Fruit fly (Drosophila melanogaster) whole organism, pupa: ENCODE results near the gene CG13309.

Experiments
- CG10348 ChIP-seq: fragments of 200-800 bp; sonication (Bioruptor generic); IDR thresholded peaks from 2 replicates; pipeline ENCODE4 v1.3.6; 2022; ENCODE audit warnings: missing biosample characterization, missing genetic modification characterization
- CG12605 ChIP-seq: fragments of 200-800 bp; sonication (Bioruptor generic); IDR thresholded peaks from 2 replicates; pipeline ENCODE4 v1.3.6; 2022; ENCODE audit warnings: missing biosample characterization, missing genetic modification characterization
- CG15710 ChIP-seq: fragments of 200-800 bp; sonication (Bioruptor generic); optimal IDR thresholded peaks from 2 replicates; lab custom pipeline; 2018; ENCODE audit warnings: missing biosample characterization, mild to moderate bottlenecking, missing genetic modification characterization, moderate library complexity
- CG17806 ChIP-seq: fragments of 200-800 bp; sonication (Bioruptor generic); optimal IDR thresholded peaks from 2 replicates; lab custom pipeline; 2018; ENCODE audit warnings: missing biosample characterization, mild to moderate bottlenecking, missing genetic modification characterization, moderate library complexity
- CG32121 ChIP-seq: fragments of 200-800 bp; sonication (Bioruptor generic); IDR thresholded peaks from 2 replicates; pipeline ENCODE4 v1.3.6; 2022; ENCODE audit warnings: missing biosample characterization, missing genetic modification characterization
- CG8301 ChIP-seq: fragments of 200-800 bp; sonication (Bioruptor generic); optimal IDR thresholded peaks from 2 replicates; lab custom pipeline; 2018; ENCODE audit warnings: missing biosample characterization, mild to moderate bottlenecking, missing genetic modification characterization
- D1 ChIP-seq: fragments of 200-800 bp; sonication (Bioruptor generic); optimal IDR thresholded peaks from 2 replicates; lab custom pipeline; 2018; ENCODE audit warnings: missing biosample characterization, mild to moderate bottlenecking, missing genetic modification characterization, moderate library complexity
- EcR ChIP-seq: fragments of 200-800 bp; sonication (Bioruptor generic); optimal IDR thresholded peaks from 3 replicates; lab custom pipeline; 2019; ENCODE audit warnings: missing biosample characterization, missing genetic modification characterization, mild to moderate bottlenecking, moderate library complexity, missing genetic modification reagents
- Ets98B ChIP-seq: fragments of 200-800 bp; sonication (Bioruptor generic); IDR thresholded peaks from 2 replicates; pipeline ENCODE4 v1.3.6; 2022; ENCODE audit warnings: missing biosample characterization, missing genetic modification characterization
- Pif1A ChIP-seq: fragments of 200-800 bp; sonication (Bioruptor generic); optimal IDR thresholded peaks from 3 replicates; lab custom pipeline; 2016; ENCODE audit warnings: missing biosample characterization, missing genetic modification characterization
- Pif1B ChIP-seq: fragments of 200-800 bp; sonication (Bioruptor generic); optimal IDR thresholded peaks from 3 replicates; lab custom pipeline; 2016; ENCODE audit warnings: missing biosample characterization, missing genetic modification characterization
- fd96Ca ChIP-seq: fragments of 200-800 bp; sonication (Bioruptor generic); IDR thresholded peaks from 3 replicates; pipeline ENCODE4 v1.3.6; 2022; ENCODE audit warnings: missing biosample characterization, missing genetic modification characterization

DNA sequence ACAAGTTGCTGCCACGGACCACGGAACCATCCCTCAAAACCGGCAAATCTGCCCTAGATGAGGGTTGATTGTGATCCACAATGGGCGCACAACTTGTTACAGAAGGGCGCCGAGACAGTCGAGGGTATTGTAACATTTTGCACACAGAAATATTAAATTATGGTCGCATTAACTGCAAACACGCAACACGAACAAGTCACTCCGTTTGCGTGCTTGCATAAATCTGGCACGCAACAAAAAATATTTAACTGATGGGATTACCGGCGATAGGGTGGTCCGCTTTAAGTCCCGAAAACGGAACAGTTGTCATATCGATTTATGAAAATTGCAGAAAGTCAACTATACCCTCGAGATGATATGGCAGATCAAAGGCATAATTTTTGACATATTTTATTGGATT is 41.8 kb downstream of the CG13309 start:
- no peak for TF ChIP-seq CG10348 (GFP tag; lab: Robert Waterston, UW)
- no peak for TF ChIP-seq CG8301 (tag; lab: Kevin White, UChicago)
- no peak for TF ChIP-seq CG12605
- TF ChIP-seq D1 (tag; lab: Kevin White, UChicago), result no peak
- no peak for TF ChIP-seq fd96Ca (GFP tag; lab: Robert Waterston, UW)
- TF ChIP-seq Pif1A (GFP tag; lab: Kevin White, UChicago), result no peak
- no peak for TF ChIP-seq CG17806 (tag; lab: Kevin White, UChicago)
- no peak for TF ChIP-seq CG32121
- no peak for TF ChIP-seq EcR (GFP tag; lab: Kevin White, UChicago)
- TF ChIP-seq CG15710, result no peak
- TF ChIP-seq Ets98B (GFP tag; lab: Robert Waterston, UW), result no peak
- no peak for TF ChIP-seq Pif1B (GFP tag; lab: Kevin White, UChicago)
